Worm (Caenorhabditis elegans): Measurements from ENCODE around the gene ZC395.11.

The ZC395.11 gene

ce11 chrIII:5304044-5304443 is 17.9 kb upstream of the ZC395.11 start:
- TF ChIP-seq ztf-29 (GFP tag; IDR thresholded peaks at IDR 0.05) = no peak
- TF ChIP-seq klf-2 (GFP tag; conservative IDR thresholded peaks at IDR 0.05) = no peak
- TF ChIP-seq med-1 (GFP tag; optimal IDR thresholded peaks at IDR 0.05; ENCODE audit: insufficient read depth) = no peak
- TF ChIP-seq tab-1 (GFP tag; IDR thresholded peaks at IDR 0.05) = no peak

- TF ChIP-seq flt-1 (GFP tag; IDR thresholded peaks at IDR 0.05) = no peak
- no peak for TF ChIP-seq ztf-23 (GFP tag; IDR thresholded peaks at IDR 0.05)
- no peak for TF ChIP-seq med-1 (GFP tag; optimal IDR thresholded peaks at IDR 0.05; ENCODE audit: insufficient read depth)
- TF ChIP-seq tab-1 (GFP tag; IDR thresholded peaks at IDR 0.05) = no peak
- TF ChIP-seq ref-1 (GFP tag; conservative IDR thresholded peaks at IDR 0.05) = no peak
- no peak for TF ChIP-seq cog-1 (tag; optimal IDR thresholded peaks at IDR 0.05)
- no peak for TF ChIP-seq T22C8.4 (GFP tag; IDR thresholded peaks at IDR 0.05)
- no peak for TF ChIP-seq klf-2 (GFP tag; conservative IDR thresholded peaks at IDR 0.05)
- TF ChIP-seq ztf-29 (GFP tag; IDR thresholded peaks at IDR 0.05) = no peak
These were observed 15.7 kb upstream of the ZC395.11 start, which contains the start of the genes T15B12.2 and F52C9.5 for ce11 chrIII:5301786-5302268. T15B12.2 (minus strand) TSS chrIII:5301886. F52C9.5 (plus strand) TSS chrIII:5302218.

ce11 chrIII:5294867-5295266 is 8.8 kb upstream of the ZC395.11 start:
- TF ChIP-seq tab-1 (GFP tag; IDR thresholded peaks at IDR 0.05) (peak; percentile 95), cog-1 (tag; optimal IDR thresholded peaks at IDR 0.05) (peak; percentile 78), flt-1 (GFP tag; IDR thresholded peaks at IDR 0.05) (peak; percentile 96), med-1 (GFP tag; optimal IDR thresholded peaks at IDR 0.05; ENCODE audit: insufficient read depth) (peak; percentile 71), klf-2 (GFP tag; conservative IDR thresholded peaks at IDR 0.05) (peak; percentile 92), T22C8.4 (GFP tag; IDR thresholded peaks at IDR 0.05) (peak; percentile 94), ztf-23 (GFP tag; IDR thresholded peaks at IDR 0.05) (peak; percentile 95), ztf-29 (GFP tag; IDR thresholded peaks at IDR 0.05) (peak; percentile 95), ref-1 (GFP tag; conservative IDR thresholded peaks at IDR 0.05) (peak; percentile 88)

ce11 chrIII:5294281-5294680 is 8.2 kb upstream of the ZC395.11 start:
- no peak for TF ChIP-seq klf-2 (GFP tag; conservative IDR thresholded peaks at IDR 0.05)
- no peak for TF ChIP-seq ztf-29 (GFP tag; IDR thresholded peaks at IDR 0.05)
- TF ChIP-seq ref-1 (GFP tag; conservative IDR thresholded peaks at IDR 0.05) = no peak
- no peak for TF ChIP-seq med-1 (GFP tag; optimal IDR thresholded peaks at IDR 0.05; ENCODE audit: insufficient read depth)
- TF ChIP-seq ztf-23 (GFP tag; IDR thresholded peaks at IDR 0.05) = no peak
- no peak for TF ChIP-seq flt-1 (GFP tag; IDR thresholded peaks at IDR 0.05)
- no peak for TF ChIP-seq cog-1 (tag; optimal IDR thresholded peaks at IDR 0.05)
- no peak for TF ChIP-seq tab-1 (GFP tag; IDR thresholded peaks at IDR 0.05)
- no peak for TF ChIP-seq T22C8.4 (GFP tag; IDR thresholded peaks at IDR 0.05)

ce11 chrIII:5291281-5291680 is 5.2 kb upstream of the ZC395.11 start:
- TF ChIP-seq med-1 (GFP tag; optimal IDR thresholded peaks at IDR 0.05; ENCODE audit: insufficient read depth) (no peak), ztf-23 (GFP tag; IDR thresholded peaks at IDR 0.05) (no peak), cog-1 (tag; optimal IDR thresholded peaks at IDR 0.05) (no peak), ref-1 (GFP tag; conservative IDR thresholded peaks at IDR 0.05) (no peak), flt-1 (GFP tag; IDR thresholded peaks at IDR 0.05) (no peak), tab-1 (GFP tag; IDR thresholded peaks at IDR 0.05) (no peak)

- TF ChIP-seq cog-1 (tag; optimal IDR thresholded peaks at IDR 0.05) (no peak), klf-2 (GFP tag; conservative IDR thresholded peaks at IDR 0.05) (no peak)
These were observed 4.1 kb upstream of the ZC395.11 start for ce11 chrIII:5290230-5290629.

ce11 chrIII:5287877-5288276 is 1.8 kb upstream of the ZC395.11 start, which contains the start of gene T15B12.1:
T15B12.1 (plus strand) TSS chrIII:5288177.
- no peak for TF ChIP-seq ztf-29 (GFP tag; IDR thresholded peaks at IDR 0.05)
- no peak for TF ChIP-seq cog-1 (tag; optimal IDR thresholded peaks at IDR 0.05)
- TF ChIP-seq T22C8.4 (GFP tag; IDR thresholded peaks at IDR 0.05) = no peak
- no peak for TF ChIP-seq ref-1 (GFP tag; conservative IDR thresholded peaks at IDR 0.05)

- TF ChIP-seq ztf-29 (GFP tag; IDR thresholded peaks at IDR 0.05) = no peak
- 0 out of 2 replicates have a peak, but pooled peaks have one; percentile 54 for TF ChIP-seq tab-1 (GFP tag; IDR thresholded peaks at IDR 0.05)
- no peak for TF ChIP-seq cog-1 (tag; optimal IDR thresholded peaks at IDR 0.05)
These were observed 621 bp downstream of the ZC395.11 start for ce11 chrIII:5285484-5285883.

ce11 chrIII:5280228-5280627 is 5.9 kb downstream of the ZC395.11 start:
- no peak for TF ChIP-seq ref-1 (GFP tag; conservative IDR thresholded peaks at IDR 0.05)
- no peak for TF ChIP-seq flt-1 (GFP tag; IDR thresholded peaks at IDR 0.05)
- TF ChIP-seq T22C8.4 (GFP tag; IDR thresholded peaks at IDR 0.05) = no peak
- TF ChIP-seq klf-2 (GFP tag; conservative IDR thresholded peaks at IDR 0.05) = no peak
- no peak for TF ChIP-seq med-1 (GFP tag; optimal IDR thresholded peaks at IDR 0.05; ENCODE audit: insufficient read depth)
- TF ChIP-seq cog-1 (tag; optimal IDR thresholded peaks at IDR 0.05) = no peak
- no peak for TF ChIP-seq tab-1 (GFP tag; IDR thresholded peaks at IDR 0.05)
- no peak for TF ChIP-seq ztf-23 (GFP tag; IDR thresholded peaks at IDR 0.05)

- TF ChIP-seq klf-2 (GFP tag; conservative IDR thresholded peaks at IDR 0.05) (no peak), flt-1 (GFP tag; IDR thresholded peaks at IDR 0.05) (no peak)
These were observed 8.4 kb downstream of the ZC395.11 start, which contains the start of gene clk-1 for ce11 chrIII:5277740-5278139. clk-1 (plus strand) TSS chrIII:5277894.

- TF ChIP-seq ref-1 (GFP tag; conservative IDR thresholded peaks at IDR 0.05) (no peak), T22C8.4 (GFP tag; IDR thresholded peaks at IDR 0.05) (no peak), med-1 (GFP tag; optimal IDR thresholded peaks at IDR 0.05; ENCODE audit: insufficient read depth) (no peak), klf-2 (GFP tag; conservative IDR thresholded peaks at IDR 0.05) (no peak), ztf-23 (GFP tag; IDR thresholded peaks at IDR 0.05) (no peak), ztf-29 (GFP tag; IDR thresholded peaks at IDR 0.05) (no peak), flt-1 (GFP tag; IDR thresholded peaks at IDR 0.05) (no peak)
These were observed 11.3 kb downstream of the ZC395.11 start, which contains the start of the genes daf-41 and toc-1 for ce11 chrIII:5274715-5275355. daf-41 (minus strand) TSS chrIII:5274765. toc-1 (plus strand) TSS chrIII:5275251.
